Worm (Caenorhabditis elegans): ENCODE measurements around the gene K03D3.2.
"Not testable (repeated sequence)": the region's sequence is repeated elsewhere in the genome, so short reads cannot be mapped to it uniquely, and the experiment has no call there.

The K03D3.2 gene

DNA sequence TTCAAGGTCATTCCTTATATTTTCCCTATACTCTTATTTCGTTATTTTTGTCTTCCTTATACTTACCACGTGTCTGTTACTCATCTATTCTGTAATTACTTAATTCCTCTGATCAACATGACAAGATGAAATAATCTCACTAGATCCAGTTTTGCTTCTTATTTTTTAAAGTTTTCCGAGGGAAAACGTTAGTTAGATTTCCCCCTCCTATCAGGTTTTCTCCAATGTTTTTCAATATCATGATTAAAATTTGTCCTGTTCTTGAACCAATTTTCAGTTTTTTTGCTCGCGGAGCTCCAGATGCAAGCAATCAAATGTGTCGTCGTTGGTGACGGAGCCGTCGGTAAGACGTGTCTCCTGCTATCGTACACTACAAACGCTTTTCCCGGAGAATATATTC, 20.5 kb downstream of the K03D3.2 start, which contains the start of gene rac-2:
TSS of gene rac-2 (plus strand) at position 301 of the 400 bp plus-strand sequence.
- not testable (repeated sequence) for TF ChIP-seq nhr-76 (tag; optimal IDR thresholded peaks at IDR 0.05); unc-62 (GFP tag; optimal IDR thresholded peaks at IDR 0.05); lin-32 (GFP tag; optimal IDR thresholded peaks at IDR 0.05)

DNA sequence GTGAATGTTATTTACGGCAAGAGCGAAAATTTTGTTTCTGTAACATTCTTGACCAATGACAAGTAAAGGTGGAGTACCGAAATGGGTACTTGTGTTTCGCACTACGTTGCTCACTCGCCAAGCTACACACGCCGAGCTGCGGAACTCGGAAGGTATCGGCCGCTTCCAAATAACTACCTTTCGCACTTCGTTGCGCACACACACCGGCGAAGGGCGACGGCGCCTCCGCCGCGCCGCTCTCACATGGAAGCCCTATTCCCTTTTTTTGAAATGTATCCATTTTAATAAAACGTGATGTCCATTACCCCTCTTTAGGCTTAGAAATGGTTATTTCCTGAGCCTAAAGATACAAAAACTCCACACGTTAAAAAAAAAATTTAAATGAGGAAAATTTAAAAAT, 21.5 kb downstream of the K03D3.2 start:
- no peak for TF ChIP-seq unc-120 (tag; optimal IDR thresholded peaks at IDR 0.05; ENCODE audit: poor library complexity, severe bottlenecking)
- no peak for TF ChIP-seq snpc-4 (tag; optimal IDR thresholded peaks at IDR 0.05)
- no peak for TF ChIP-seq pha-4 (tag; optimal IDR thresholded peaks at IDR 0.05)
- no peak for TF ChIP-seq unc-39 (tag; optimal IDR thresholded peaks at IDR 0.05)
- no peak for TF ChIP-seq sem-2 (GFP tag; optimal IDR thresholded peaks at IDR 0.05)
- TF ChIP-seq lin-13 (tag; optimal IDR thresholded peaks at IDR 0.05): no peak

DNA sequence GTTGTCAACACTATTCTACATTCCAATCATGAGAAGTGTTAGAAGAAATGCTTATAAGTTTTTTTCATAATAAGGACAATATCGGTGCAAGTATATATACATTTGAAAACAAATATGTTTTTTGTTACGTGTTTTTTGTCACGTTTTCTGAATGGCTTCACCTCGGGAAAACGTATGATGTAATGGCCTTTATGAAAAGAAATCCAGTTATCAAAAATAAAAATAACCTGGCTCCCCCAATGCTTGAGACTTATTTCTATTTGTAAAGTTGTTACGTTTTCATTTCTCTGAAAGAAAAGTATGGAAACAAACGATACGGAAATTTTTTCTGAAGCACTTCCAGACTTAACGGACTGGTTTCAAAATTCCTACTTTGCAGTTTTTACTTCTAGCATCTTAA, 29.6 kb downstream of the K03D3.2 start, which contains the start of gene srz-72:
TSS of gene srz-72 (plus strand) at position 301 of the 400 bp plus-strand sequence.
- no peak for TF ChIP-seq blmp-1 (tag; optimal IDR thresholded peaks at IDR 0.05)
- TF ChIP-seq nhr-76 (tag; optimal IDR thresholded peaks at IDR 0.05): no peak
- no peak for TF ChIP-seq ceh-83 (GFP tag; optimal IDR thresholded peaks at IDR 0.05)
- TF ChIP-seq elt-1 (tag; optimal IDR thresholded peaks at IDR 0.05; ENCODE audit: borderline replicate concordance, insufficient read depth): no peak
- TF ChIP-seq unc-39 (tag; optimal IDR thresholded peaks at IDR 0.05): no peak
- no peak for TF ChIP-seq nhr-28 (tag; optimal IDR thresholded peaks at IDR 0.05)
- no peak for TF ChIP-seq lin-32 (GFP tag; optimal IDR thresholded peaks at IDR 0.05)
- TF ChIP-seq zip-8 (tag; optimal IDR thresholded peaks at IDR 0.05): no peak

- TF ChIP-seq lin-32 (GFP tag; optimal IDR thresholded peaks at IDR 0.05): no peak
- TF ChIP-seq ces-1 (GFP tag; optimal IDR thresholded peaks at IDR 0.05): no peak
- TF ChIP-seq ham-2 (GFP tag; optimal IDR thresholded peaks at IDR 0.05): no peak
- TF ChIP-seq nhr-12 (tag; optimal IDR thresholded peaks at IDR 0.05): no peak
These were observed 34.5 kb downstream of the K03D3.2 start for ce11 chrIV:16293889-16294288.

DNA sequence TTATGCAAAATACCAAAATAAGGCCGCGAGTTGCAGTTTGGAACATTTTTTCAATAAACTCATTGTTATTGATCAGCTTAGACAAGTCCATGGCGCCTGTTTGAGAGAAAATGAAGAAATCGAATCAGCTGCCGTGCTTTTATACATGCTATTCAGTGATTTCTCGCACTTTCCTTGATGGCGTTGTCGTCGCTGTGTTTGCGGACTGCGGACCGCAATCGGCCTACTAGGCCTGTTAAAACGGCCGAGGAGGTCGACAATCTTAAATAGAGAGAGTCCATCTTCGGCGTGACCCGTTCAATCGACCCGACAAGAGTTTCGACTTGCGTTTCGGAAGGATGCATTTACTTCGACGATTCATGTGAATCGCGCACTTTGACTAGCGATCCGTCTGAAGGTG, 37.7 kb downstream of the K03D3.2 start, which contains the start of gene srz-75:
TSS of gene srz-75 (minus strand) at position 101 of the 400 bp plus-strand sequence.
- TF ChIP-seq pha-4 (tag; optimal IDR thresholded peaks at IDR 0.05) (no peak), ceh-83 (GFP tag; optimal IDR thresholded peaks at IDR 0.05) (no peak), mab-5 (tag; optimal IDR thresholded peaks at IDR 0.05) (no peak), elt-3 (tag; optimal IDR thresholded peaks at IDR 0.05) (no peak), unc-39 (tag; optimal IDR thresholded peaks at IDR 0.05) (no peak), lin-13 (tag; optimal IDR thresholded peaks at IDR 0.05) (no peak), mep-1 (tag; optimal IDR thresholded peaks at IDR 0.05) (no peak), lsy-2 (tag; optimal IDR thresholded peaks at IDR 0.05) (no peak), flh-1 (GFP tag; optimal IDR thresholded peaks at IDR 0.05) (no peak), tbx-8 (GFP tag; optimal IDR thresholded peaks at IDR 0.05) (no peak), ztf-11 (tag; optimal IDR thresholded peaks at IDR 0.05) (no peak), mls-2 (tag; optimal IDR thresholded peaks at IDR 0.05) (no peak), elt-1 (tag; optimal IDR thresholded peaks at IDR 0.05; ENCODE audit: borderline replicate concordance, insufficient read depth) (no peak), nhr-76 (tag; optimal IDR thresholded peaks at IDR 0.05) (no peak), nhr-2 (tag; optimal IDR thresholded peaks at IDR 0.05) (no peak), ces-1 (GFP tag; optimal IDR thresholded peaks at IDR 0.05) (no peak), cnd-1 (tag; optimal IDR thresholded peaks at IDR 0.05) (no peak), unc-62 (GFP tag; optimal IDR thresholded peaks at IDR 0.05) (no peak), lin-32 (GFP tag; optimal IDR thresholded peaks at IDR 0.05) (no peak)

- TF ChIP-seq nhr-28 (tag; optimal IDR thresholded peaks at IDR 0.05) (no peak), nhr-237 (tag; optimal IDR thresholded peaks at IDR 0.05) (no peak), mls-2 (tag; optimal IDR thresholded peaks at IDR 0.05) (no peak), tbx-8 (GFP tag; optimal IDR thresholded peaks at IDR 0.05) (no peak), lin-32 (GFP tag; optimal IDR thresholded peaks at IDR 0.05) (no peak), unc-62 (GFP tag; optimal IDR thresholded peaks at IDR 0.05) (no peak), ztf-11 (tag; optimal IDR thresholded peaks at IDR 0.05) (no peak), bed-3 (GFP tag; optimal IDR thresholded peaks at IDR 0.05) (no peak), mep-1 (tag; optimal IDR thresholded peaks at IDR 0.05) (no peak), ceh-39 (tag; optimal IDR thresholded peaks at IDR 0.05) (no peak), ceh-43 (GFP tag; optimal IDR thresholded peaks at IDR 0.05) (no peak), flh-1 (GFP tag; optimal IDR thresholded peaks at IDR 0.05) (no peak), ceh-83 (GFP tag; optimal IDR thresholded peaks at IDR 0.05) (no peak), hlh-1 (tag; optimal IDR thresholded peaks at IDR 0.05) (no peak), elt-1 (tag; optimal IDR thresholded peaks at IDR 0.05; ENCODE audit: borderline replicate concordance, insufficient read depth) (no peak), nhr-76 (tag; optimal IDR thresholded peaks at IDR 0.05) (no peak), unc-120 (tag; optimal IDR thresholded peaks at IDR 0.05; ENCODE audit: poor library complexity, severe bottlenecking) (no peak)
These were observed 47.8 kb downstream of the K03D3.2 start, which contains the start of gene clec-191 for ce11 chrIV:16280614-16281013. clec-191 (minus strand) TSS chrIV:16280714.
